Fruit fly (Drosophila melanogaster) whole organism, embryonic: ENCODE results near the gene Pif1.

Experiments
- Ada2b ChIP-seq: fragments of 200-800 bp; sonication (Bioruptor generic); IDR thresholded peaks from 2 replicates; pipeline ENCODE4 v1.3.6; 2022; ENCODE audit warnings: missing biosample characterization, missing genetic modification characterization
- BEAF-32 ChIP-seq: fragments of 200-800 bp; sonication (Bioruptor generic); optimal IDR thresholded peaks from 3 replicates; lab custom pipeline; 2017; ENCODE audit warnings: missing biosample characterization, missing genetic modification characterization, mild to moderate bottlenecking, moderate library complexity, missing genetic modification reagents
- CG11085 ChIP-seq: fragments of 200-800 bp; sonication (Bioruptor generic); IDR thresholded peaks from 2 replicates; pipeline ENCODE4 v1.3.6; 2022; ENCODE audit warnings: missing biosample characterization, missing genetic modification characterization
- CG13624 ChIP-seq: fragments of 200-800 bp; sonication (Bioruptor generic); optimal IDR thresholded peaks from 2 replicates; lab custom pipeline; 2016; ENCODE audit warnings: missing biosample characterization, missing genetic modification characterization
- CG15011 ChIP-seq: fragments of 200-800 bp; sonication (Bioruptor generic); optimal IDR thresholded peaks from 3 replicates; lab custom pipeline; 2018; ENCODE audit warnings: missing biosample characterization, mild to moderate bottlenecking, missing genetic modification characterization
- CG15514 ChIP-seq: fragments of 200-800 bp; sonication (Bioruptor generic); optimal IDR thresholded peaks from 3 replicates; lab custom pipeline; 2017; ENCODE audit warnings: missing biosample characterization, missing genetic modification characterization, mild to moderate bottlenecking, moderate library complexity, missing genetic modification reagents
- CG1602 ChIP-seq: fragments of 200-800 bp; sonication (Bioruptor generic); optimal IDR thresholded peaks from 3 replicates; lab custom pipeline; 2016; ENCODE audit warnings: missing biosample characterization, missing genetic modification characterization
- CG17359 ChIP-seq: fragments of 200-800 bp; sonication (Bioruptor generic); optimal IDR thresholded peaks from 3 replicates; lab custom pipeline; 2018; ENCODE audit warnings: missing biosample characterization, mild to moderate bottlenecking, missing genetic modification characterization, moderate library complexity
- CG17385 ChIP-seq: fragments of 200-800 bp; sonication (Bioruptor generic); optimal IDR thresholded peaks from 3 replicates; lab custom pipeline; 2018; ENCODE audit warnings: missing biosample characterization, mild to moderate bottlenecking, missing genetic modification characterization
- CG2116 ChIP-seq: fragments of 200-800 bp; sonication (Bioruptor generic); optimal IDR thresholded peaks from 3 replicates; lab custom pipeline; 2018; ENCODE audit warnings: missing biosample characterization, mild to moderate bottlenecking, missing genetic modification characterization
- CG30403 ChIP-seq: fragments of 200-800 bp; sonication (Bioruptor generic); optimal IDR thresholded peaks from 3 replicates; lab custom pipeline; 2016; ENCODE audit warnings: missing biosample characterization, missing genetic modification characterization
- CG31441 ChIP-seq: fragments of 200-800 bp; sonication (Bioruptor generic); IDR thresholded peaks from 2 replicates; pipeline ENCODE4 v1.3.6; 2022; ENCODE audit warnings: missing biosample characterization, missing genetic modification characterization
- CG32767 ChIP-seq: fragments of 200-800 bp; sonication (Bioruptor generic); IDR thresholded peaks from 2 replicates; pipeline ENCODE4 v1.3.6; 2022; ENCODE audit warnings: missing biosample characterization, missing genetic modification characterization
- CG4617 ChIP-seq: fragments of 200-800 bp; sonication (Bioruptor generic); optimal IDR thresholded peaks from 3 replicates; lab custom pipeline; 2016; ENCODE audit warnings: missing biosample characterization, missing genetic modification characterization, borderline replicate concordance
- CG6813 ChIP-seq: fragments of 200-800 bp; sonication (Bioruptor generic); optimal IDR thresholded peaks from 2 replicates; lab custom pipeline; 2017; ENCODE audit warnings: missing biosample characterization, missing genetic modification characterization, mild to moderate bottlenecking, moderate library complexity, missing genetic modification reagents
- CG9609 ChIP-seq: fragments of 200-800 bp; sonication (Bioruptor generic); optimal IDR thresholded peaks from 3 replicates; lab custom pipeline; 2016; ENCODE audit warnings: missing biosample characterization, missing genetic modification characterization
- GATAe ChIP-seq: fragments of 200-800 bp; sonication (Bioruptor generic); conservative IDR thresholded peaks from 2 replicates; pipeline ENCODE4 v1.3.6; 2022; ENCODE audit warnings: missing biosample characterization, missing genetic modification characterization
- Hr3 ChIP-seq: fragments of 200-800 bp; sonication (Bioruptor generic); optimal IDR thresholded peaks from 3 replicates; lab custom pipeline; 2016; ENCODE audit warnings: missing biosample characterization, missing genetic modification characterization
- Hr78 ChIP-seq, 2 experiments: fragments of 200-800 bp in 1 of 2; fragments of >200 bp in 1 of 2; sonication (Bioruptor generic) in 1 of 2; optimal IDR thresholded peaks; 2 replicates each; lab custom pipeline; 2017 to 2019; ENCODE audit warnings: missing biosample characterization in 2 of 2, missing genetic modification characterization in 2 of 2, mild to moderate bottlenecking in 1 of 2, moderate library complexity in 1 of 2
- NC2β ChIP-seq: fragments of 200-800 bp; sonication (Bioruptor generic); optimal IDR thresholded peaks from 2 replicates; lab custom pipeline; 2016; ENCODE audit warnings: missing biosample characterization, missing genetic modification characterization
- Nf-YC ChIP-seq: fragments of 200-800 bp; optimal IDR thresholded peaks from 3 replicates; lab custom pipeline; 2019; ENCODE audit warnings: missing biosample characterization, mild to moderate bottlenecking, missing genetic modification characterization, moderate library complexity
- Poxn ChIP-seq: fragments of 200-800 bp; sonication (Bioruptor generic); IDR thresholded peaks from 2 replicates; pipeline ENCODE4 v1.3.6; 2022; ENCODE audit warnings: missing biosample characterization, missing genetic modification characterization
- Rfx ChIP-seq: fragments of 200-800 bp; sonication (Bioruptor generic); IDR thresholded peaks from 2 replicates; pipeline ENCODE4 v1.3.6; 2022; ENCODE audit warnings: missing biosample characterization, missing genetic modification characterization
- Side ChIP-seq: fragments of 200-800 bp; sonication (Bioruptor generic); optimal IDR thresholded peaks from 2 replicates; lab custom pipeline; 2016; ENCODE audit warnings: missing biosample characterization, missing genetic modification characterization
- Spps ChIP-seq: fragments of 200-800 bp; sonication (Bioruptor generic); optimal IDR thresholded peaks from 2 replicates; lab custom pipeline; 2018; ENCODE audit warnings: missing biosample characterization, mild to moderate bottlenecking, missing genetic modification characterization
- Tbp ChIP-seq: fragments of >200 bp; optimal IDR thresholded peaks from 2 replicates; lab custom pipeline; 2018; ENCODE audit warnings: missing biosample characterization, missing genetic modification characterization
- Trl ChIP-seq, 3 experiments: fragments of >200 bp in 2 of 3; fragments of 200-800 bp in 1 of 3; sonication (Bioruptor generic) in 1 of 3; optimal IDR thresholded peaks; 2 replicates in 1 of 3; 3 replicates in 2 of 3; lab custom pipeline; 2016 to 2017; ENCODE audit warnings: missing biosample characterization in 1 of 3, missing genetic modification characterization in 1 of 3
- Usf ChIP-seq: fragments of 200-800 bp; sonication (Bioruptor generic); optimal IDR thresholded peaks from 2 replicates; lab custom pipeline; 2017; ENCODE audit warnings: missing genotype, missing biosample characterization, missing genetic modification characterization
- ab ChIP-seq: fragments of 200-800 bp; sonication (Bioruptor generic); optimal IDR thresholded peaks from 2 replicates; lab custom pipeline; 2016; ENCODE audit warnings: missing biosample characterization, missing genetic modification characterization
- chn ChIP-seq: fragments of 200-800 bp; sonication (Bioruptor generic); optimal IDR thresholded peaks from 2 replicates; lab custom pipeline; 2016; ENCODE audit warnings: missing biosample characterization, missing genetic modification characterization
- dimm ChIP-seq: fragments of 200-800 bp; sonication (Bioruptor generic); IDR thresholded peaks from 2 replicates; pipeline ENCODE4 v1.3.6; 2022; ENCODE audit warnings: missing biosample characterization, missing genetic modification characterization
- fu2 ChIP-seq: fragments of 200-800 bp; sonication (Bioruptor generic); optimal IDR thresholded peaks from 2 replicates; lab custom pipeline; 2016; ENCODE audit warnings: missing biosample characterization, missing genetic modification characterization
- inv ChIP-seq: fragments of 200-800 bp; sonication (Bioruptor generic); IDR thresholded peaks from 2 replicates; pipeline ENCODE4 v1.3.6; 2022; ENCODE audit warnings: missing biosample characterization, missing genetic modification characterization; ENCODE audit not compliant: partially characterized antibody
- kah ChIP-seq: fragments of 200-800 bp; sonication (Bioruptor generic); optimal IDR thresholded peaks from 2 replicates; lab custom pipeline; 2018; ENCODE audit warnings: missing biosample characterization, mild to moderate bottlenecking, missing genetic modification characterization
- mirr ChIP-seq: fragments of 200-800 bp; sonication (Bioruptor generic); optimal IDR thresholded peaks from 3 replicates; lab custom pipeline; 2018; ENCODE audit warnings: missing biosample characterization, mild to moderate bottlenecking, missing genetic modification characterization
- ro ChIP-seq: fragments of 200-800 bp; sonication (Bioruptor generic); IDR thresholded peaks from 2 replicates; pipeline ENCODE4 v1.3.6; 2022; ENCODE audit warnings: missing biosample characterization, missing genetic modification characterization
- scrt ChIP-seq: fragments of 200-800 bp; sonication (Bioruptor generic); optimal IDR thresholded peaks from 2 replicates; lab custom pipeline; 2018; ENCODE audit warnings: missing biosample characterization, mild to moderate bottlenecking, missing genetic modification characterization, moderate library complexity
- sob ChIP-seq: fragments of 200-800 bp; sonication (Bioruptor generic); IDR thresholded peaks from 2 replicates; pipeline ENCODE4 v1.3.6; 2022; ENCODE audit warnings: missing biosample characterization, missing genetic modification characterization
- stwl ChIP-seq: fragments of 200-800 bp; sonication (Bioruptor generic); optimal IDR thresholded peaks from 3 replicates; lab custom pipeline; 2018; ENCODE audit warnings: missing biosample characterization, mild to moderate bottlenecking, missing genetic modification characterization, moderate library complexity
- tin ChIP-seq: fragments of 200-800 bp; sonication (Bioruptor generic); optimal IDR thresholded peaks from 3 replicates; lab custom pipeline; 2016; ENCODE audit warnings: missing biosample characterization, missing genetic modification characterization
- tll ChIP-seq, 2 experiments: fragments of 200-800 bp in 1 of 2; fragments of >200 bp in 1 of 2; sonication (Bioruptor generic) in 1 of 2; optimal IDR thresholded peaks; 2 replicates each; lab custom pipeline; 2017 to 2019; ENCODE audit warnings: missing biosample characterization in 2 of 2, missing genetic modification characterization in 2 of 2, mild to moderate bottlenecking in 1 of 2, moderate library complexity in 1 of 2
- twi ChIP-seq: fragments of 200-800 bp; optimal IDR thresholded peaks from 2 replicates; lab custom pipeline; 2019; ENCODE audit warnings: missing biosample characterization, mild to moderate bottlenecking, missing genetic modification characterization, moderate library complexity
- vfl ChIP-seq: fragments of 200-800 bp; sonication (Bioruptor generic); optimal IDR thresholded peaks from 2 replicates; lab custom pipeline; 2016; ENCODE audit warnings: missing biosample characterization, missing genetic modification characterization
- zen2 ChIP-seq: fragments of 200-800 bp; sonication (Bioruptor generic); IDR thresholded peaks from 3 replicates; pipeline ENCODE4 v1.3.6; 2022; ENCODE audit warnings: missing biosample characterization, missing genetic modification characterization; ENCODE audit not compliant: partially characterized antibody
- zfh1 ChIP-seq: fragments of 200-800 bp; sonication (Bioruptor generic); IDR thresholded peaks from 3 replicates; pipeline ENCODE4 v1.3.6; 2022; ENCODE audit warnings: missing biosample characterization, missing genetic modification characterization

The Pif1 gene

dm6 chr2L:3479697-3480442 is 10.1 kb upstream of the Pif1 start (continued):
- TF ChIP-seq zen2 (GFP tag; lab: Robert Waterston, UW), result no peak
- TF ChIP-seq CG9609 (GFP tag; lab: Kevin White, UChicago), result no peak
- TF ChIP-seq CG1602 (GFP tag; lab: Kevin White, UChicago), result no peak
- peak; percentile 67; the same call in 1 of the 2 replicates for TF ChIP-seq CG32767 (GFP tag; lab: Robert Waterston, UW)
- peak; percentile 86 for TF ChIP-seq twi (tag; lab: Kevin White, UChicago)
- no peak; the same call in 1 of the 2 replicates for TF ChIP-seq Rfx
- TF ChIP-seq Spps (tag; lab: Kevin White, UChicago), result no peak
- peak; percentile 4 for TF ChIP-seq CG2116 (GFP tag; lab: Kevin White, UChicago)

dm6 chr2L:3478034-3478880 is 8.5 kb upstream of the Pif1 start, which contains the start of gene Thor:
Thor (plus strand) TSS chr2L:3478434.
- TF ChIP-seq ro (no peak), Hr3 (GFP tag; lab: Kevin White, UChicago) (peak; percentile 13), Side (GFP tag; lab: Kevin White, UChicago) (peak; percentile 87), CG30403 (GFP tag; lab: Kevin White, UChicago) (peak; percentile 26), kah (peak; percentile 26), NC2β (GFP tag; lab: Kevin White, UChicago) (peak; percentile 72), CG11085 (GFP tag; lab: Robert Waterston, UW) (peak; percentile 41; the same call in 1 of the 2 replicates), zfh1 (GFP tag; lab: Robert Waterston, UW) (peak; percentile 80), CG17359 (tag; lab: Kevin White, UChicago) (peak; percentile 69), tin (GFP tag; lab: Kevin White, UChicago) (peak; percentile 51), Poxn (GFP tag; lab: Robert Waterston, UW) (peak; percentile 31; the same call in 1 of the 2 replicates), mirr (peak; percentile 91), CG15011 (GFP tag; lab: Kevin White, UChicago) (peak; percentile 57), CG17385 (GFP tag; lab: Kevin White, UChicago) (peak; percentile 63), scrt (peak; percentile 48), GATAe (no peak), ab (GFP tag; lab: Kevin White, UChicago) (peak; percentile 58), Nf-YC (tag; lab: Kevin White, UChicago) (peak; percentile 71), Tbp (GFP tag; lab: Kevin White, UChicago) (no peak), CG4617 (GFP tag; lab: Kevin White, UChicago) (peak; percentile 37), CG6813 (GFP tag; lab: Kevin White, UChicago) (peak; percentile 76), chn (GFP tag; lab: Kevin White, UChicago) (peak; percentile 64), sob (peak; percentile 76), stwl (tag; lab: Kevin White, UChicago) (no peak), dimm (GFP tag; lab: Robert Waterston, UW) (0 out of 2 replicates have a peak, but pooled peaks have one; percentile 4), BEAF-32 (GFP tag; lab: Kevin White, UChicago) (no peak), Usf (GFP tag; lab: Kevin White, UChicago) (no peak), CG31441 (peak; percentile 71), fu2 (GFP tag; lab: Kevin White, UChicago) (peak; percentile 29), CG13624 (GFP tag; lab: Kevin White, UChicago) (peak; percentile 96), vfl (GFP tag; lab: Kevin White, UChicago) (peak; percentile 59), tll (GFP tag; optimal IDR thresholded peaks at IDR 0.05; lab: Kevin White, UChicago) (no peak), Hr78 (GFP tag; optimal IDR thresholded peaks at IDR 0.05; lab: Kevin White, UChicago) (peak in 1 of 2 experiments; percentile 6), CG15514 (peak; percentile 61), inv (GFP tag; lab: Robert Waterston, UW) (no peak), Trl (optimal IDR thresholded peaks at IDR 0.05; lab: Kevin White, UChicago) (peak; percentile 98 to 99), Trl (GFP tag; optimal IDR thresholded peaks at IDR 0.05; lab: Kevin White, UChicago) (peak; percentile 89), Ada2b (GFP tag; lab: Robert Waterston, UW) (peak; percentile 44)
